Worm (Caenorhabditis elegans) whole organism, L1 larva: ENCODE results near the gene Y54G2A.49.

Experiments
- C16A3.4 ChIP-seq: fragments of 150-350 bp; optimal IDR thresholded peaks from 2 replicates; lab custom pipeline; 2014; ENCODE audit warnings: missing biosample characterization, missing genetic modification characterization
- F16B12.6 ChIP-seq: fragments of 150-350 bp; optimal IDR thresholded peaks from 2 replicates; lab custom pipeline; 2014; ENCODE audit warnings: missing biosample characterization, missing genetic modification characterization
- Y116A8C.19 ChIP-seq: sonication (generic microtip); optimal IDR thresholded peaks from 2 replicates; lab custom pipeline; 2016; ENCODE audit warnings: missing compliant biosample characterization, missing genetic modification characterization, borderline replicate concordance
- aly-2 ChIP-seq: fragments of 150-350 bp; optimal IDR thresholded peaks from 2 replicates; lab custom pipeline; 2014; ENCODE audit warnings: missing biosample characterization, missing genetic modification characterization
- blmp-1 ChIP-seq: fragments of 150-350 bp; optimal IDR thresholded peaks from 2 replicates; lab custom pipeline; 2014; ENCODE audit warnings: missing biosample characterization, missing genetic modification characterization
- ceh-8 ChIP-seq: fragments of 200-800 bp; sonication (Bioruptor generic); optimal IDR thresholded peaks from 2 replicates; lab custom pipeline; 2018; ENCODE audit warnings: mild to moderate bottlenecking, missing genetic modification characterization, moderate library complexity, missing compliant biosample characterization
- ceh-88 ChIP-seq: fragments of 200-800 bp; sonication (Bioruptor generic); IDR thresholded peaks from 2 replicates; pipeline ENCODE4 v1.3.6; 2022; ENCODE audit warnings: missing genetic modification characterization, missing compliant biosample characterization
- efl-1 ChIP-seq, 4 experiments: fragments of 150-350 bp; optimal IDR thresholded peaks in 3 of 4; peaks in 1 of 4; 1 replicate in 1 of 4; 2 replicates in 3 of 4; lab custom pipeline; 2014; ENCODE audit warnings: missing biosample characterization in 2 of 4, missing genetic modification characterization in 2 of 4, missing genetic modification reagents in 2 of 4
- efl-3 ChIP-seq: fragments of 200-800 bp; sonication (Bioruptor generic); optimal IDR thresholded peaks from 2 replicates; lab custom pipeline; 2018; ENCODE audit warnings: mild to moderate bottlenecking, missing genetic modification characterization, missing compliant biosample characterization
- egl-13 ChIP-seq: sonication (generic microtip); optimal IDR thresholded peaks from 2 replicates; lab custom pipeline; 2016; ENCODE audit warnings: missing genotype, missing genetic modification reagents, missing genetic modification characterization, missing compliant biosample characterization
- elt-3 ChIP-seq, 6 experiments: fragments of 150-350 bp in 1 of 6; sonication (generic microtip); optimal IDR thresholded peaks; 2 replicates each; lab custom pipeline; 2017 to 2018; ENCODE audit warnings: missing biosample characterization in 6 of 6, missing genetic modification characterization in 6 of 6, inconsistent platforms in 1 of 6
- ets-5 ChIP-seq: fragments of 200-800 bp; sonication (Bioruptor generic); IDR thresholded peaks from 2 replicates; pipeline ENCODE4 v1.3.6; 2022; ENCODE audit warnings: missing genetic modification characterization, missing compliant biosample characterization
- fkh-4 ChIP-seq: sonication (generic microtip); optimal IDR thresholded peaks from 2 replicates; lab custom pipeline; 2016; ENCODE audit warnings: missing compliant biosample characterization, missing genetic modification characterization, borderline replicate concordance
- fkh-8 ChIP-seq: sonication (generic microtip); optimal IDR thresholded peaks from 2 replicates; lab custom pipeline; 2016; ENCODE audit warnings: mild to moderate bottlenecking, missing genetic modification characterization, missing compliant biosample characterization
- hlh-17 ChIP-seq: fragments of 200-800 bp; sonication (Bioruptor generic); optimal IDR thresholded peaks from 2 replicates; lab custom pipeline; 2018; ENCODE audit warnings: missing genetic modification characterization, mild to moderate bottlenecking, missing compliant biosample characterization, moderate library complexity, borderline replicate concordance
- hlh-4 ChIP-seq: sonication (generic microtip); optimal IDR thresholded peaks from 2 replicates; lab custom pipeline; 2016; ENCODE audit warnings: mild to moderate bottlenecking, missing genetic modification characterization, missing compliant biosample characterization
- lin-13 ChIP-seq: fragments of 150-350 bp; optimal IDR thresholded peaks from 2 replicates; lab custom pipeline; 2014; ENCODE audit warnings: missing biosample characterization, missing genetic modification reagents, missing genetic modification characterization
- lin-14 ChIP-seq: fragments of 200-800 bp; sonication (Bioruptor generic); optimal IDR thresholded peaks from 2 replicates; lab custom pipeline; 2018; ENCODE audit warnings: mild to moderate bottlenecking, missing genetic modification characterization, moderate library complexity, missing compliant biosample characterization
- lin-15B ChIP-seq: fragments of 150-350 bp; sonication (generic microtip); optimal IDR thresholded peaks from 3 replicates; lab custom pipeline; 2014; ENCODE audit warnings: missing biosample characterization, missing genetic modification characterization
- lin-35 ChIP-seq, 2 experiments: fragments of 150-350 bp; optimal IDR thresholded peaks; 2 replicates each; lab custom pipeline; 2014; ENCODE audit warnings: missing biosample characterization in 2 of 2, missing genetic modification characterization in 2 of 2, missing genetic modification reagents in 2 of 2
- lir-3 ChIP-seq: sonication (generic microtip); optimal IDR thresholded peaks from 2 replicates; lab custom pipeline; 2016; ENCODE audit warnings: mild to moderate bottlenecking, missing genetic modification characterization, moderate library complexity, missing compliant biosample characterization; ENCODE audit not compliant: poor library complexity
- mab-9 ChIP-seq: fragments of 200-800 bp; sonication (Bioruptor generic); IDR thresholded peaks from 2 replicates; pipeline ENCODE4 v1.3.6; 2022; ENCODE audit warnings: missing genetic modification reagents, missing genetic modification characterization, missing compliant biosample characterization
- mdl-1 ChIP-seq, 2 experiments: fragments of 150-350 bp; optimal IDR thresholded peaks; 2 replicates each; lab custom pipeline; 2014 to 2017; ENCODE audit warnings: missing biosample characterization in 2 of 2, missing genetic modification characterization in 2 of 2, inconsistent platforms in 1 of 2
- mep-1 ChIP-seq: fragments of 150-350 bp; optimal IDR thresholded peaks from 2 replicates; lab custom pipeline; 2014; ENCODE audit warnings: missing biosample characterization, missing genetic modification characterization
- nhr-19 ChIP-seq: fragments of 200-800 bp; sonication (Bioruptor generic); conservative IDR thresholded peaks from 2 replicates; pipeline ENCODE4 v1.3.6; 2022; ENCODE audit warnings: missing genetic modification characterization, missing compliant biosample characterization
- nhr-237 ChIP-seq: fragments of 150-350 bp; optimal IDR thresholded peaks from 2 replicates; lab custom pipeline; 2014; ENCODE audit warnings: missing biosample characterization, missing genetic modification characterization
- nhr-28 ChIP-seq: fragments of 150-350 bp; optimal IDR thresholded peaks from 2 replicates; lab custom pipeline; 2014; ENCODE audit warnings: missing biosample characterization, missing genetic modification characterization
- nhr-47 ChIP-seq: sonication (generic microtip); optimal IDR thresholded peaks from 2 replicates; lab custom pipeline; 2016; ENCODE audit warnings: mild to moderate bottlenecking, missing genetic modification characterization, moderate library complexity, missing compliant biosample characterization
- nhr-71 ChIP-seq: sonication (generic microtip); optimal IDR thresholded peaks from 2 replicates; lab custom pipeline; 2016; ENCODE audit warnings: mild to moderate bottlenecking, missing genetic modification characterization, moderate library complexity, missing compliant biosample characterization
- nhr-76 ChIP-seq: sonication (generic microtip); optimal IDR thresholded peaks from 2 replicates; lab custom pipeline; 2017; ENCODE audit warnings: missing biosample characterization, missing genetic modification characterization
- nhr-85 ChIP-seq: sonication (generic microtip); peaks from one replicate; lab custom pipeline; 2016; ENCODE audit warnings: missing genetic modification characterization, inconsistent platforms, missing compliant biosample characterization
- nhr-90 ChIP-seq: sonication (generic microtip); optimal IDR thresholded peaks from 2 replicates; lab custom pipeline; 2016; ENCODE audit warnings: mild to moderate bottlenecking, missing genetic modification characterization, missing compliant biosample characterization; ENCODE audit not compliant: poor library complexity
- pax-3 ChIP-seq: fragments of 200-800 bp; sonication (Bioruptor generic); optimal IDR thresholded peaks from 2 replicates; lab custom pipeline; 2018; ENCODE audit warnings: mild to moderate bottlenecking, missing genetic modification characterization, moderate library complexity, missing compliant biosample characterization
- pqm-1 ChIP-seq: sonication (generic microtip); optimal IDR thresholded peaks from 3 replicates; lab custom pipeline; 2017; ENCODE audit warnings: missing biosample characterization, missing genetic modification characterization
- sox-4 ChIP-seq: sonication (generic microtip); optimal IDR thresholded peaks from 2 replicates; lab custom pipeline; 2016; ENCODE audit warnings: missing genetic modification characterization, missing compliant biosample characterization
- sup-37 ChIP-seq: fragments of 200-800 bp; sonication (Bioruptor generic); optimal IDR thresholded peaks from 2 replicates; lab custom pipeline; 2018; ENCODE audit warnings: mild to moderate bottlenecking, missing genetic modification characterization, missing compliant biosample characterization
- swsn-7 ChIP-seq: sonication (generic microtip); optimal IDR thresholded peaks from 2 replicates; lab custom pipeline; 2016; ENCODE audit warnings: missing genetic modification characterization, missing compliant biosample characterization
- tbx-2 ChIP-seq: sonication (generic microtip); optimal IDR thresholded peaks from 2 replicates; lab custom pipeline; 2016; ENCODE audit warnings: missing genetic modification characterization, missing compliant biosample characterization
- tlp-1 ChIP-seq: fragments of 150-350 bp; optimal IDR thresholded peaks from 2 replicates; lab custom pipeline; 2014; ENCODE audit warnings: missing biosample characterization, missing genetic modification characterization
- xbp-1 ChIP-seq: sonication (generic microtip); optimal IDR thresholded peaks from 2 replicates; lab custom pipeline; 2016; ENCODE audit warnings: missing genetic modification characterization, missing compliant biosample characterization
- zag-1 ChIP-seq: fragments of 150-350 bp; optimal IDR thresholded peaks from 2 replicates; lab custom pipeline; 2014; ENCODE audit warnings: missing biosample characterization, missing genetic modification characterization
- zip-4 ChIP-seq: fragments of 200-800 bp; sonication (Bioruptor generic); optimal IDR thresholded peaks from 2 replicates; lab custom pipeline; 2018; ENCODE audit warnings: mild to moderate bottlenecking, missing genetic modification characterization, moderate library complexity, missing compliant biosample characterization
- ztf-11 ChIP-seq, 2 experiments: sonication (generic microtip); optimal IDR thresholded peaks; 2 replicates each; lab custom pipeline; 2016 to 2017; ENCODE audit warnings: missing genetic modification characterization in 2 of 2, missing biosample characterization in 1 of 2, missing compliant biosample characterization in 1 of 2

Y54G2A.49 gene

DNA sequence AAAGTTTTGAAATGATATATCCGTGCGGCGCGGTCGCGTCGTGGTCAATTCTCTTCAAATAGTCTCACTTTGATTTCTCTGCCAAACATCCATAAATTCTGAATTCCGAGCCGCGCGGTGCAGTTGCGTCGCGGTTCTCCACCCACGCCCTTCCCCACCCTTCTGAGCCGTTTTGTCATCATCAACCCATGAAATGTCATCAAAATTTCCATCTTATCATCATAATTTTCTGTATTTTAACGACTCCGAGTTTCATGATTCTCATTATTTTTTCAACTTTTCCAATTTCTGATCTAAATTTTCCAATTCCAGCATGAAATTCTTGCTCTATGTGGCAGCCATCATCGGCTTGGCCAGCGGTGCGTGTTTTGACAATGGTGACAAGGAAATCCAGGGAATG, 10.9 kb downstream of the Y54G2A.49 start, which contains the start of gene clec-84:
Gene clec-84 (plus strand): TSS at position 301 of the 400 bp plus-strand sequence.
- TF ChIP-seq zip-4 (GFP tag; lab: Kevin White, UChicago) = no peak
- no peak for TF ChIP-seq mdl-1 (tag; optimal IDR thresholded peaks at IDR 0.05; lab: Kevin White, UChicago)
- TF ChIP-seq zag-1 = no peak
- TF ChIP-seq ceh-8 (GFP tag; lab: Kevin White, UChicago) = no peak
- no peak for TF ChIP-seq mep-1 (tag; lab: Kevin White, UChicago)
- no peak for TF ChIP-seq ets-5 (GFP tag; lab: Robert Waterston, UW)
- TF ChIP-seq lin-13 = no peak
- no peak for TF ChIP-seq C16A3.4 (tag; lab: Kevin White, UChicago)
- TF ChIP-seq fkh-4 (tag; lab: Kevin White, UChicago) = no peak
- no peak for TF ChIP-seq efl-3 (GFP tag; lab: Kevin White, UChicago)
- no peak for TF ChIP-seq nhr-85 (tag; lab: Kevin White, UChicago)
- no peak for TF ChIP-seq nhr-47 (tag; lab: Kevin White, UChicago)
- TF ChIP-seq lin-14 (GFP tag; lab: Kevin White, UChicago) = no peak
- TF ChIP-seq nhr-76 (tag; lab: Kevin White, UChicago) = no peak
- no peak for TF ChIP-seq hlh-17 (GFP tag; lab: Kevin White, UChicago)
- TF ChIP-seq nhr-28 (tag; lab: Kevin White, UChicago) = no peak
- no peak for TF ChIP-seq sup-37
- no peak for TF ChIP-seq F16B12.6
- TF ChIP-seq xbp-1 = no peak

- no peak for TF ChIP-seq efl-1 (optimal IDR thresholded peaks at IDR 0.05; lab: Kevin White, UChicago)
- TF ChIP-seq efl-1 (GFP tag; optimal IDR thresholded peaks at IDR 0.05 in 1 of 2; lab: Kevin White, UChicago) = peak in 1 of 2 experiments; percentile 8
- TF ChIP-seq fkh-4 (tag; lab: Kevin White, UChicago) = no peak
Measured at ce11 chrIV:2841260-2841659, 11.8 kb downstream of the Y54G2A.49 start, which contains the start of gene clec-83. Gene clec-83, minus strand, starts transcription at chrIV:2841472.

DNA sequence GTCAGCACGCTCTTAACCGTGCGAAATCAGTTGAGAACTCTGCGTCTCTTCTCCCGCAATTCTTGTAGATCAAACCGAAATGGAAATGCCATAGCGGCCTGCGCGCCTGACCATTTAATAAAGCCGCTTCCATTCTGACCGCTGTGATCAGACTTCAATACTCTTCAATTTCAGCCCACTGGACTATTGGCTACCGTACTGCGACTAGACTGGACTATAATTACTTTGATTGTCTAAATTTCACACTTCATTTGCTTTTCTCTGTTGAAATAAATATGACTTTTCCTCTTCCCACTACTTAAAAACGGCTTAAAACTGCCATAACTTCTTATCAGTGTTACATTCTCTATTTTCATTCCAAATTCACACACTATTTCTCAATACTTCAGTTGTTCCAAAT, 14.8 kb downstream of the Y54G2A.49 start, which contains the start of gene Y54G2A.7:
Gene Y54G2A.7 (plus strand): TSS at position 301 of the 400 bp plus-strand sequence.
- TF ChIP-seq nhr-237 (tag; lab: Kevin White, UChicago) = no peak
- no peak for TF ChIP-seq fkh-8
- TF ChIP-seq egl-13 (tag; lab: Kevin White, UChicago) = no peak
- no peak for TF ChIP-seq elt-3 (tag; optimal IDR thresholded peaks at IDR 0.05; lab: Kevin White, UChicago)
- no peak for TF ChIP-seq hlh-4 (tag; lab: Kevin White, UChicago)
- TF ChIP-seq Y116A8C.19 (tag; lab: Kevin White, UChicago) = no peak
- no peak for TF ChIP-seq swsn-7 (tag; lab: Kevin White, UChicago)
- TF ChIP-seq aly-2 (tag; lab: Kevin White, UChicago) = no peak
- no peak for TF ChIP-seq pax-3 (tag; lab: Kevin White, UChicago)
- TF ChIP-seq nhr-71 = no peak
- TF ChIP-seq, all 84 proteins: peak for 0

DNA sequence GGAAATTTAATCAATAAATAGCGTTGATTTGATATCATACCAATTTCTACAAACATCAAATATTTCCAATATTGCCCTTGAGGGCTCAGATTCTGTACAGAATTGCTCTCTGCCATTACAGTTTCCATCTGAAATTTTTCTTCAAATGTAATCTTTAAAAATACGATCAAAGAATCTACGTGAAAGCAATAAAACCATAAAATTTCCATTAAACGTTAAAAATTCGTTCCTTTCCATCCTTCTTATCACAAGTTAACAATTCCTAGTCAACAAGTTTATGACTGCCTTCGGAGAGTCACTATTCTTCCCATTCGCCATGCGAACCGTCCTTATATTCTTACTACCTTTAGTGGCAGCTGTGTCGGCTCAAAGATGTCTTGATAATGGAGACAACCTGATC, 17.7 kb downstream of the Y54G2A.49 start, which contains the start of gene clec-82:
Gene clec-82 (plus strand): TSS at position 301 of the 400 bp plus-strand sequence.
- TF ChIP-seq nhr-19 (no peak), tbx-2 (tag; lab: Kevin White, UChicago) (no peak), nhr-237 (tag; lab: Kevin White, UChicago) (no peak), nhr-47 (tag; lab: Kevin White, UChicago) (no peak)

ce11 chrIV:2834516-2834915, 18.5 kb downstream of the Y54G2A.49 start, which contains the start of gene pudl-2:
Gene pudl-2, plus strand, starts transcription at chrIV:2834816.
- no peak for TF ChIP-seq ztf-11 (tag; optimal IDR thresholded peaks at IDR 0.05; lab: Kevin White, UChicago)
- TF ChIP-seq ceh-88 (GFP tag; lab: Robert Waterston, UW) = no peak
- TF ChIP-seq nhr-90 (tag; lab: Kevin White, UChicago) = no peak
- no peak for TF ChIP-seq lir-3 (tag; lab: Kevin White, UChicago)
- no peak for TF ChIP-seq lin-15B
- TF ChIP-seq lin-35 (GFP tag; optimal IDR thresholded peaks at IDR 0.05; lab: Kevin White, UChicago) = no peak
- TF ChIP-seq pqm-1 = no peak
- no peak for TF ChIP-seq mab-9 (GFP tag; lab: Robert Waterston, UW)
- TF ChIP-seq sox-4 (tag; lab: Kevin White, UChicago) = no peak
- no peak for TF ChIP-seq lin-13
- TF ChIP-seq tlp-1 (tag; lab: Kevin White, UChicago) = no peak
- no peak for TF ChIP-seq mep-1 (tag; lab: Kevin White, UChicago)
- TF ChIP-seq blmp-1 = no peak
- no peak for TF ChIP-seq zag-1
- TF ChIP-seq, all 84 proteins: peak for 0
